Worm (Caenorhabditis elegans): ENCODE measurements around the gene flh-2.

The flh-2 gene

DNA sequence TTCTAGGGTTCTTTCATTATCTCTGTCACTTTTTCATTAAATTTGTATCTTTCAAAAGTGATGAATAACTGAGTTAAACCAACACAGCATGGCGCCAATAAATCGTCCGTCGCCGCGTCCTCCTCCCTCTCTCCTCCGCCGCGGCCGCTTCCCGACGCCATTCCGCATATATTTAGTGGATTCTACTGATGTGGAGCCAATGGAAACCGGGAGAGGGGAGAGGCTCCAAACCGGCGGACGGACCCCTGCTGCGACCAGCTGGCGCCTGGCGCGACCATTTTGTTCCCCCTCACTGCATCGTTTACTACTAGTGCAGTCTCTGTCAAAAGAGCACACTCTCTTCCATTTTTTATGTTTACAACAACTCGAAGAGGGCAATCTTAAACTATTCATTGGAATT lies 714 bp upstream of the flh-2 start:
- TF ChIP-seq che-1 (tag; optimal IDR thresholded peaks at IDR 0.05) (no peak), dmd-4 (tag; optimal IDR thresholded peaks at IDR 0.05; ENCODE audit: borderline replicate concordance) (no peak), unc-3 (GFP tag; conservative IDR thresholded peaks at IDR 0.05) (no peak), unc-3 (tag; optimal IDR thresholded peaks at IDR 0.05) (no peak), elt-4 (tag; optimal IDR thresholded peaks at IDR 0.05) (peak; percentile 20)

DNA sequence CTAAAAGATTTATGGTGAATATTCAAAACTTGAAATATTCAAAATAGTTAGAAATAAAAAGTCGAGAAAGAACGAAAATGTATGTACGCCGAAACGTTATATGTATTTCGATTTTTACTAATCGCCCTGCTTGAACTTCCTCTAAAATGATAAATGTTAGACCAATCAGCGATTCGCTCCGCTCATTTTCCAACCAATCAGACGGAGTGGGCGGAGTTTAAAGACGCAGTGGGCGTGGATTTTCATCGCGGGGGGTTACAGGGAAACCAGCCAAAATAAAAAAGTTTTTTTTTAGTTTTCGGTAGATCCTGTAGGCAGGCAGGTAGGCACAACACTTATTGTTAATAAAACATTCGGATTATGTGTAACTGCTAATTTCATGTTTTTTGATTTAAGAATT lies 1.0 kb downstream of the flh-2 start:
- TF ChIP-seq nfya-1 (tag; optimal IDR thresholded peaks at IDR 0.05) (peak; percentile 90), hlh-13 (GFP tag; optimal IDR thresholded peaks at IDR 0.05) (no peak)

DNA sequence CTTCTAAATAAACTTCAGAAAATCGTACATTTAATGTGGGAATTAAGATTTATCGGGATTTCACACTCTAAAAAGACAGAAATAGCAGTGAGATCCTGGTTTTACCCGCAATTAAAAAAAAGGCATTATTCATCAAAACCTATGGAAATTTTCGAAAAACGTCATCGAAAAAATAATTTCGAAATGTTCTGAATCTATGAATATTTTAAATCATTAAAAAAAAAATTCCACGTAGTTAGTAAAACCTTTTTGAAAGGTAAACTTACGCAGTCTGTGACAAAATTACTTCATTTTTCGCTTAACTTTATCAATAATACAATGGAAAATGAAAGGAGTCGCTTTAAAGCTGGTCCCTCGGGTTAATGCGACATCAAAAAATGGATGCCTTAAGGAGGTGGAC lies 4.6 kb downstream of the flh-2 start, which contains the start of gene C26E6.1:
C26E6.1 (plus strand) TSS at position 301 of the 400 bp plus-strand sequence.
- TF ChIP-seq npax-4 (tag; optimal IDR thresholded peaks at IDR 0.05) = no peak
- no peak for TF ChIP-seq ama-1 (optimal IDR thresholded peaks at IDR 0.05)
- no peak for TF ChIP-seq ref-2 (tag; optimal IDR thresholded peaks at IDR 0.05)
- no peak for TF ChIP-seq unc-55 (GFP tag; optimal IDR thresholded peaks at IDR 0.05)
- no peak for TF ChIP-seq ceh-48 (tag; optimal IDR thresholded peaks at IDR 0.05)
- no peak for TF ChIP-seq odd-2 (tag; optimal IDR thresholded peaks at IDR 0.05)
- TF ChIP-seq K02D7.2 (tag; optimal IDR thresholded peaks at IDR 0.05) = no peak
- no peak for TF ChIP-seq dve-1 (tag; optimal IDR thresholded peaks at IDR 0.05)
- no peak for TF ChIP-seq pros-1 (tag; optimal IDR thresholded peaks at IDR 0.05)
- TF ChIP-seq pqm-1 (tag; optimal IDR thresholded peaks at IDR 0.05) = no peak
- no peak for TF ChIP-seq C08G9.2 (tag; optimal IDR thresholded peaks at IDR 0.05)

DNA sequence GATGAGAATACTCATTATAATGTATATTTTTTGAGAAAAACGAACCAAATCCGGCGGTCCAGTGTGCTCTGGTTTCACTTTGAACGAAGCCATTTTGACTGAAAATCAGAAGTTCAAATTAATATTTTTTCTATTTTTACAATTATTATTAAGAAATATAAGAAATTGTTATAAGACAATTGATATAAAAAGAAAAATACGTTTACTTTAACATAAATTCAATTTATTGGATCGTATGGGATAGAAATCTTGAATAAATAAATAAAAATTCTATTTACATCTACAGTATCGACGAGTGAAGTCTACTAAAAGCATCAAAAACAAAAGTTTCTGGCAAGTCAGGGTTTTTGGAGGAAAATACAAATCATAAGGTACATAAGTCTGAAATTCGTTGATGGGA lies 8.3 kb downstream of the flh-2 start, which contains the start of gene C27F2.4:
C27F2.4 (minus strand) TSS at position 101 of the 400 bp plus-strand sequence.
- no peak for TF ChIP-seq unc-86 (tag; optimal IDR thresholded peaks at IDR 0.05)
- TF ChIP-seq unc-3 (GFP tag; conservative IDR thresholded peaks at IDR 0.05) = no peak
- no peak for TF ChIP-seq unc-3 (tag; optimal IDR thresholded peaks at IDR 0.05)
- no peak for TF ChIP-seq ama-1 (optimal IDR thresholded peaks at IDR 0.05)

DNA sequence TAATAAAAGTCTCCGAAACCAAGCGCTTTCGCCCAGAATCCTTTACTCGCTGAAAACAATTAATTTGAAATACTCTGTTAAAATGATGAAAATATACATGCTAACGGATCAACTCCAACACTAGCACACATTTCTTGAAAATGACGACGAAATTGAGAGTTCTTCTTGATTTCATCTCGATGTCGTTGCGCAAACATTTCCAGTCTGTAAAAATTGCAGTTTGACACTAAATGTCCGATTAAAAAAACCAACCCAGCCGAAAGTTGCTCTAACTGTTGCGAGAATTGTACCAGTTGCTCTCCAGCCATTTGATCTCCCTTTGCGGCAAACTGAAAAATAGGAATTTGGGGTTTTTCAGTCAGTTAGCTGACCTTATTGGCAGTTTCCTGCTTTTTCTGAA lies 9.4 kb downstream of the flh-2 start:
- no peak for TF ChIP-seq nfya-1 (tag; optimal IDR thresholded peaks at IDR 0.05)
- TF ChIP-seq npax-4 (tag; optimal IDR thresholded peaks at IDR 0.05) = no peak
- TF ChIP-seq fkh-6 (tag; optimal IDR thresholded peaks at IDR 0.05) = no peak
- TF ChIP-seq nhr-232 (tag; optimal IDR thresholded peaks at IDR 0.05) = no peak
- TF ChIP-seq ceh-19 (GFP tag; optimal IDR thresholded peaks at IDR 0.05) = no peak
- TF ChIP-seq unc-86 (tag; optimal IDR thresholded peaks at IDR 0.05) = no peak
- no peak for TF ChIP-seq unc-42 (tag; optimal IDR thresholded peaks at IDR 0.05)
- TF ChIP-seq madf-2 (tag; optimal IDR thresholded peaks at IDR 0.05) = no peak
- no peak for TF ChIP-seq pag-3 (tag; optimal IDR thresholded peaks at IDR 0.05; ENCODE audit: borderline replicate concordance)
- TF ChIP-seq ceh-9 (tag; optimal IDR thresholded peaks at IDR 0.05) = no peak
- TF ChIP-seq syd-9 (tag; optimal IDR thresholded peaks at IDR 0.05) = no peak
- no peak for TF ChIP-seq unc-55 (GFP tag; optimal IDR thresholded peaks at IDR 0.05)
- no peak for TF ChIP-seq sox-4 (tag; optimal IDR thresholded peaks at IDR 0.05)
- TF ChIP-seq rnt-1 (tag; optimal IDR thresholded peaks at IDR 0.05) = no peak
- no peak for TF ChIP-seq zip-5 (tag; optimal IDR thresholded peaks at IDR 0.05)
- no peak for TF ChIP-seq lim-6 (tag; optimal IDR thresholded peaks at IDR 0.05)
- TF ChIP-seq ceh-34 (tag; optimal IDR thresholded peaks at IDR 0.05) = no peak
- TF ChIP-seq eyg-1 (tag; optimal IDR thresholded peaks at IDR 0.05) = no peak
- TF ChIP-seq elt-2 (tag; optimal IDR thresholded peaks at IDR 0.05) = no peak
- TF ChIP-seq ceh-31 (tag; optimal IDR thresholded peaks at IDR 0.05) = no peak
